Worm (Caenorhabditis elegans): ENCODE results near the gene Y39A1A.22.
A peak's percentile ranks its signal among the peaks of the same experiment; 100 is the strongest.

Gene Y39A1A.22

ce11 chrIII:10747620-10748479, 41.0 kb upstream of the Y39A1A.22 start, which contains the start of the genes ran-1 and dkc-1 (continued):
- TF ChIP-seq ceh-18 (tag; optimal IDR thresholded peaks at IDR 0.05) (peak; percentile 54), T23F11.4 (GFP tag; optimal IDR thresholded peaks at IDR 0.05) (no peak), ceh-19 (GFP tag; optimal IDR thresholded peaks at IDR 0.05) (no peak), pha-2 (tag; optimal IDR thresholded peaks at IDR 0.05) (no peak)

- no peak for TF ChIP-seq pag-3 (tag; optimal IDR thresholded peaks at IDR 0.05; ENCODE audit: borderline replicate concordance)
- no peak for TF ChIP-seq eyg-1 (tag; optimal IDR thresholded peaks at IDR 0.05)
- TF ChIP-seq fkh-6 (tag; optimal IDR thresholded peaks at IDR 0.05) = no peak
- TF ChIP-seq nfya-1 (tag; optimal IDR thresholded peaks at IDR 0.05) = no peak
- no peak for TF ChIP-seq ceh-9 (tag; optimal IDR thresholded peaks at IDR 0.05)
- no peak for TF ChIP-seq pax-1 (tag; optimal IDR thresholded peaks at IDR 0.05)
- TF ChIP-seq ahr-1 (tag; optimal IDR thresholded peaks at IDR 0.05) = no peak
- TF ChIP-seq sox-4 (tag; optimal IDR thresholded peaks at IDR 0.05) = no peak
- no peak for TF ChIP-seq K09A11.1 (tag; optimal IDR thresholded peaks at IDR 0.05; ENCODE audit: insufficient read depth)
- no peak for TF ChIP-seq C38D4.7 (GFP tag; optimal IDR thresholded peaks at IDR 0.05)
- TF ChIP-seq nhr-232 (tag; optimal IDR thresholded peaks at IDR 0.05) = no peak
- no peak for TF ChIP-seq pros-1 (tag; optimal IDR thresholded peaks at IDR 0.05)
- TF ChIP-seq gmeb-2 (tag; optimal IDR thresholded peaks at IDR 0.05) = no peak
- no peak for TF ChIP-seq elt-2 (tag; optimal IDR thresholded peaks at IDR 0.05)
- no peak for TF ChIP-seq ttx-3 (tag; optimal IDR thresholded peaks at IDR 0.05)
- TF ChIP-seq elt-4 (tag; optimal IDR thresholded peaks at IDR 0.05) = no peak
- TF ChIP-seq T23F11.4 (GFP tag; optimal IDR thresholded peaks at IDR 0.05) = no peak
These were observed 39.6 kb upstream of the Y39A1A.22 start for ce11 chrIII:10746406-10746807.

ce11 chrIII:10742382-10742860, 35.6 kb upstream of the Y39A1A.22 start, which contains the start of the genes tbb-1 and rib-2:
Gene tbb-1, minus strand, starts transcription at chrIII:10742432.
Gene rib-2, plus strand, starts transcription at chrIII:10742810.
- TF ChIP-seq fax-1 (tag; optimal IDR thresholded peaks at IDR 0.05) (no peak), lim-6 (tag; optimal IDR thresholded peaks at IDR 0.05) (no peak), Y22D7AL.16 (tag; optimal IDR thresholded peaks at IDR 0.05) (no peak), hlh-30 (tag; optimal IDR thresholded peaks at IDR 0.05; ENCODE audit: insufficient read depth) (no peak), eyg-1 (tag; optimal IDR thresholded peaks at IDR 0.05) (no peak), ceh-6 (GFP tag; optimal IDR thresholded peaks at IDR 0.05) (no peak), nhr-11 (tag; optimal IDR thresholded peaks at IDR 0.05) (no peak), hlh-15 (tag; optimal IDR thresholded peaks at IDR 0.05) (no peak), ahr-1 (tag; optimal IDR thresholded peaks at IDR 0.05) (no peak), hlh-13 (GFP tag; optimal IDR thresholded peaks at IDR 0.05) (no peak), tbx-2 (tag; optimal IDR thresholded peaks at IDR 0.05) (peak; percentile 21), unc-42 (tag; optimal IDR thresholded peaks at IDR 0.05) (peak; percentile 31), dve-1 (tag; optimal IDR thresholded peaks at IDR 0.05) (no peak), lin-11 (tag; optimal IDR thresholded peaks at IDR 0.05) (no peak), ceh-31 (tag; optimal IDR thresholded peaks at IDR 0.05) (peak; percentile 21), ama-1 (optimal IDR thresholded peaks at IDR 0.05) (no peak), ceh-18 (tag; optimal IDR thresholded peaks at IDR 0.05) (no peak), sox-4 (tag; optimal IDR thresholded peaks at IDR 0.05) (no peak), madf-2 (tag; optimal IDR thresholded peaks at IDR 0.05) (no peak), elt-2 (tag; optimal IDR thresholded peaks at IDR 0.05) (peak; percentile 37), rnt-1 (tag; optimal IDR thresholded peaks at IDR 0.05) (no peak), ceh-34 (tag; optimal IDR thresholded peaks at IDR 0.05) (peak; percentile 24), ceh-9 (tag; optimal IDR thresholded peaks at IDR 0.05) (no peak), ceh-30 (tag; optimal IDR thresholded peaks at IDR 0.05) (peak; percentile 32), nhr-232 (tag; optimal IDR thresholded peaks at IDR 0.05) (no peak), ceh-14 (tag; optimal IDR thresholded peaks at IDR 0.05) (peak; percentile 11), fkh-10 (GFP tag; optimal IDR thresholded peaks at IDR 0.05) (no peak), nfya-1 (tag; optimal IDR thresholded peaks at IDR 0.05) (peak; percentile 34), ceh-22 (tag; optimal IDR thresholded peaks at IDR 0.05) (no peak)
